Fruit fly (Drosophila melanogaster): ENCODE measurements around the gene CG7194.
A peak's percentile ranks its signal among the peaks of the same experiment; 100 is the strongest.

CG7194 gene

dm6 chr3L:8346100-8346980 is 42.5 kb upstream of the CG7194 start, which contains the start of the genes CG7182 and GAPcenA (continued):
- TF ChIP-seq insv (GFP tag; optimal IDR thresholded peaks at IDR 0.05) (peak in 1 of 2 experiments; percentile 46), sug (tag; optimal IDR thresholded peaks at IDR 0.05) (peak; percentile 90), knrl (GFP tag; IDR thresholded peaks at IDR 0.05; ENCODE audit: partially characterized antibody) (peak; percentile 71; the same call in 2 of the 3 replicates), CG18764 (GFP tag; optimal IDR thresholded peaks at IDR 0.05) (peak; percentile 42), CG34376 (GFP tag; optimal IDR thresholded peaks at IDR 0.05) (no peak), CG3995 (GFP tag; optimal IDR thresholded peaks at IDR 0.05) (peak; percentile 31), CG12236 (GFP tag; optimal IDR thresholded peaks at IDR 0.05) (no peak), bcd (GFP tag; optimal IDR thresholded peaks at IDR 0.05) (peak; percentile 68), Fer1 (GFP tag; optimal IDR thresholded peaks at IDR 0.05) (peak; percentile 49), CG9797 (GFP tag; optimal IDR thresholded peaks at IDR 0.05) (peak; percentile 21), psq (GFP tag; optimal IDR thresholded peaks at IDR 0.05) (peak; percentile 17), CG17802 (tag; optimal IDR thresholded peaks at IDR 0.05) (peak; percentile 11), MTF-1 (GFP tag; optimal IDR thresholded peaks at IDR 0.05; ENCODE audit: borderline replicate concordance) (no peak), lmd (GFP tag; IDR thresholded peaks at IDR 0.05) (peak; percentile 33; the same call in 1 of the 2 replicates), CG13287 (GFP tag; IDR thresholded peaks at IDR 0.05; ENCODE audit: partially characterized antibody) (peak; percentile 68), CG2120 (GFP tag; optimal IDR thresholded peaks at IDR 0.05) (peak; percentile 70), CG17186 (GFP tag; optimal IDR thresholded peaks at IDR 0.05) (no peak), CG32772 (GFP tag; IDR thresholded peaks at IDR 0.05) (peak; percentile 33; the same call in 1 of the 2 replicates), CG15479 (GFP tag; optimal IDR thresholded peaks at IDR 0.05) (no peak), sima (GFP tag; optimal IDR thresholded peaks at IDR 0.05) (no peak), HHEX (GFP tag; optimal IDR thresholded peaks at IDR 0.05) (no peak), Nf-YB (GFP tag; optimal IDR thresholded peaks at IDR 0.05) (peak; percentile 57), Bgb (GFP tag; IDR thresholded peaks at IDR 0.05; ENCODE audit: partially characterized antibody) (peak; percentile 26; the same call in 1 of the 2 replicates), CG14965 (GFP tag; optimal IDR thresholded peaks at IDR 0.05; ENCODE audit: borderline replicate concordance) (no peak), Dll (GFP tag; IDR thresholded peaks at IDR 0.05; ENCODE audit: partially characterized antibody) (peak; percentile 72), MESR4 (GFP tag; optimal IDR thresholded peaks at IDR 0.05) (peak; percentile 47), C15 (GFP tag; IDR thresholded peaks at IDR 0.05) (no peak), CG15011 (GFP tag; optimal IDR thresholded peaks at IDR 0.05) (peak; percentile 52), chn (GFP tag; optimal IDR thresholded peaks at IDR 0.05) (no peak), CG3065 (GFP tag; optimal IDR thresholded peaks at IDR 0.05) (no peak), zf30C (GFP tag; optimal IDR thresholded peaks at IDR 0.05) (no peak), cato (GFP tag; optimal IDR thresholded peaks at IDR 0.05; ENCODE audit: borderline replicate concordance) (peak; percentile 27), Pdp1 (GFP tag; optimal IDR thresholded peaks at IDR 0.05) (peak in 1 of 2 experiments; percentile 82), CG12299 (tag; optimal IDR thresholded peaks at IDR 0.05) (peak; percentile 33), prd (optimal IDR thresholded peaks at IDR 0.05) (no peak), prd (GFP tag; IDR thresholded peaks at IDR 0.05) (no peak; the same call in 2 of the 3 replicates), ase (GFP tag; IDR thresholded peaks at IDR 0.05) (peak; percentile 52; the same call in 1 of the 3 replicates), CG7372 (GFP tag; IDR thresholded peaks at IDR 0.05) (no peak; the same call in 1 of the 2 replicates), br (optimal IDR thresholded peaks at IDR 0.05) (no peak), ranshi (GFP tag; IDR thresholded peaks at IDR 0.05) (peak; percentile 36; the same call in 1 of the 2 replicates), Meics (GFP tag; optimal IDR thresholded peaks at IDR 0.05) (peak; percentile 75), emc (GFP tag; optimal IDR thresholded peaks at IDR 0.05) (no peak), CG3847 (GFP tag; IDR thresholded peaks at IDR 0.05) (peak; percentile 58; the same call in 1 of the 2 replicates), Kr (GFP tag; optimal IDR thresholded peaks at IDR 0.05) (no peak), tgo (GFP tag; IDR thresholded peaks at IDR 0.05) (peak; percentile 46), CG12391 (tag; optimal IDR thresholded peaks at IDR 0.05) (peak; percentile 81), Sox102F (GFP tag; optimal IDR thresholded peaks at IDR 0.05) (peak; percentile 61), Ada2b (GFP tag; IDR thresholded peaks at IDR 0.05) (0 out of 2 replicates have a peak, but pooled peaks have one; percentile 5)

All from whole organism, embryonic.